Worm (Caenorhabditis elegans) whole organism, L3 larva: Measurements from ENCODE around the gene R03D7.8.

Source experiments
- elt-2 ChIP-seq: sonication (generic microtip); optimal IDR thresholded peaks from 2 replicates; lab custom pipeline; 2016; ENCODE audit warnings: missing genetic modification reagents, mild to moderate bottlenecking, missing genetic modification characterization, missing compliant biosample characterization
- eor-1 ChIP-seq, 2 experiments: fragments of 150-350 bp; optimal IDR thresholded peaks; 2 replicates each; lab custom pipeline; 2014 to 2018; ENCODE audit warnings: missing biosample characterization in 2 of 2, missing genetic modification characterization in 2 of 2
- lin-15B ChIP-seq: fragments of 150-350 bp; optimal IDR thresholded peaks from 2 replicates; lab custom pipeline; 2014; ENCODE audit warnings: missing biosample characterization, missing genetic modification characterization
- mdl-1 ChIP-seq: fragments of 150-350 bp; optimal IDR thresholded peaks from 2 replicates; lab custom pipeline; 2014; ENCODE audit warnings: missing biosample characterization, missing genetic modification characterization
- nhr-11 ChIP-seq: fragments of 150-350 bp; optimal IDR thresholded peaks from 2 replicates; lab custom pipeline; 2014; ENCODE audit warnings: missing biosample characterization, missing genetic modification characterization
- nhr-12 ChIP-seq: fragments of 150-350 bp; optimal IDR thresholded peaks from 2 replicates; lab custom pipeline; 2014; ENCODE audit warnings: missing biosample characterization, missing genetic modification characterization
- nhr-23 ChIP-seq: fragments of 150-350 bp; optimal IDR thresholded peaks from 2 replicates; lab custom pipeline; 2014; ENCODE audit warnings: missing biosample characterization, missing genetic modification reagents, missing genetic modification characterization
- nhr-43 ChIP-seq: sonication (generic microtip); optimal IDR thresholded peaks from 2 replicates; lab custom pipeline; 2016; ENCODE audit warnings: mild to moderate bottlenecking, missing genetic modification characterization, missing compliant biosample characterization; ENCODE audit not compliant: poor library complexity, severe bottlenecking
- snpc-4 ChIP-seq: fragments of 150-350 bp; optimal IDR thresholded peaks from 2 replicates; lab custom pipeline; 2014; ENCODE audit warnings: missing biosample characterization, missing genetic modification characterization
- tbx-2 ChIP-seq: sonication (generic microtip); optimal IDR thresholded peaks from 2 replicates; lab custom pipeline; 2016; ENCODE audit warnings: mild to moderate bottlenecking, missing genetic modification characterization, missing compliant biosample characterization
- unc-62 ChIP-seq: fragments of 150-350 bp; sonication (generic microtip); optimal IDR thresholded peaks from 4 replicates; lab custom pipeline; 2014; ENCODE audit warnings: missing biosample characterization, missing genetic modification reagents, missing genetic modification characterization
- zag-1 ChIP-seq: fragments of 150-350 bp; optimal IDR thresholded peaks from 2 replicates; lab custom pipeline; 2014; ENCODE audit warnings: missing biosample characterization, missing genetic modification characterization

DNA sequence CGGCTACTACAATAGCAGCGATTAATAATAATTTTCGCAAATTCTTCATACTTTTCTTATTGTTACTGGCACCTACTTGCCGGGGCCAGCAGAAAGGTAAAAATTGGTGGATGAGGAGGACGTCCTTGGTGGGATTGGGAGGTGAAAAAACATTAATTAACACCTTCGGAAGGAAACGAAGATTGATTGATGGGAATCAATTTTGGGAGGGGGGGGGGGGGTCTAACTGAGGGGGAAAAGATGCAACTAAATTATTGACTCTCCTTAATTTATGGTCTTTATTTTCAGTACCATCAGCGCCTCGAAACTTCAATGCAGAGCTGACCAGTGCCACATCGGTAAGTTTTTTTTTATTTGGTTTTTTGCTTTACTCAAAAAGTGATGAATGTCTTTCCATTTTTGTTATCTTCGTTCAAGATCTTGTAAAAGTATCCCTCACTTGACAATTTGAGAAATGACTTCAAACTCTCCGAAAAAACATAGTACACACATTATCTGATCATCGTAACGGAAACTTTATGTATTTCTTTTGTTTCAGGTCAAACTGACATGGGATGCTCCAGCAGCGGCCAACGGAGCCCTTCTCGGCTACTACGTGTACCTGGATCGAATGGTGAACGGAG, 37.0 kb upstream of the R03D7.8 start:
- no peak for TF ChIP-seq mdl-1
- no peak for TF ChIP-seq nhr-43 (tag; lab: Kevin White, UChicago)
- no peak for TF ChIP-seq nhr-12 (tag; lab: Kevin White, UChicago)
- TF ChIP-seq tbx-2 (tag; lab: Kevin White, UChicago), result no peak
- TF ChIP-seq nhr-23 (tag; lab: Kevin White, UChicago), result no peak
- TF ChIP-seq unc-62, result no peak
- no peak for TF ChIP-seq zag-1
- TF ChIP-seq nhr-11 (tag; lab: Kevin White, UChicago), result no peak
- TF ChIP-seq lin-15B (tag; lab: Kevin White, UChicago), result no peak
- no peak for TF ChIP-seq eor-1 (tag; optimal IDR thresholded peaks at IDR 0.05; lab: Kevin White, UChicago)
- TF ChIP-seq snpc-4 (tag; lab: Kevin White, UChicago), result no peak
- TF ChIP-seq elt-2 (tag; lab: Kevin White, UChicago), result no peak
